Fruit fly (Drosophila melanogaster) S2 (cell line): ENCODE measurements around the gene CG14721.

Source experiments
- CG8478 ChIP-seq: fragments of >200 bp; optimal IDR thresholded peaks from 2 replicates; lab custom pipeline; 2018
- CTCF ChIP-seq, 2 experiments: fragments of >200 bp; optimal IDR thresholded peaks; 2 replicates each; lab custom pipeline; 2018

DNA sequence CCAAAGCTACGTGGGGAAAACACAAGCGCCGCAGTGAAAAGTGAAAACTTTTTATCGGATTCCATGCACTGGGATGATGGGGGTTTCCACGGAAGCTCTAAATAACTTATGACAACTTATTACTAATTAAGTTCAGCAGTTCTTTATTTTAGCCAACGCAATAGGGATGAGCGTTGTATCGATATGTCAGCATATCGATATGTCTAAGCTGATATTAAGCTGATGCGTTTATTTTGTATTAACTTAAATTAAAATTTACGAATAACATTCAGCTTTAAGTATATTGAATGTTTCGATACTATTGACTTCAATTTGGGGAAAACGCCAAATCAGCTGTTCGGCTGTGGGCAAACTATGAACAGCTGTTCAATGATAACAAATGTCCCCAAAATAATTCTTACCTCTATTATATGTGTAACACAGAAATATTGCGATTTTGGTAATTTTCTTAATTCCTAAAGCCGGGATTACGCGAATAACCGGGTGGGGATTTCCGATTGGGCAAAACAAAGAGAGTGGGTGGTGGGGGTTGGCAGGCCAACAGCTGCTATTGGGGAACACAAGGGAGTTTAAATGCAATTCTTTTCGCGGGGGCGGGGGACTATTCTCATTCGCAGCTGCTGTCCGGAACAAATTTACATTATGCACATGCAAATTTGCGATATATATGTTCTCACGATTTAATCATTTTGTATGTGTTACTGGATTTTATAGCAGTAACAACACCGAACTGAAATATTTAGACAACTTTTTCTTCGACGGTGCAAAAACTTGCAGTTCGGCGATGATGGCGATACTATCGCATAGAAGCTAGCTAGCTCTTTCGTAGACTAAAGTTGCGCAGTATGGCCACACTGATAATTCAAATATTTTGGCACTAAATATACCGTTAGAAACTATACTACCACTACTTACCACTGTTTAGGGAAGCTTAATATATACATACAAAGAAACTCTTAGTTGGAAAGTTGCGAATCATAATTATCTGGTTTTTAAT, 14.3 kb downstream of the CG14721 start, which contains the start of gene CG6923:
- TF ChIP-seq CG8478 (lab: Kevin White, UChicago) = no peak
- TF ChIP-seq CTCF (optimal IDR thresholded peaks at IDR 0.05; lab: Kevin White, UChicago) = no peak
